Fruit fly (Drosophila melanogaster) Kc167 (cell line): ENCODE data around the gene Ugt35D1.

Source experiments
- Myc ChIP-seq: fragments of >200 bp; optimal IDR thresholded peaks from 2 replicates; lab custom pipeline; 2017; ENCODE audit warnings: missing external identifiers
- Sin3A ChIP-seq: fragments of >200 bp; optimal IDR thresholded peaks from 2 replicates; lab custom pipeline; 2018; ENCODE audit warnings: missing external identifiers
- h ChIP-seq: fragments of >200 bp; optimal IDR thresholded peaks from 3 replicates; lab custom pipeline; 2018; ENCODE audit warnings: missing external identifiers
- psq ChIP-seq: fragments of >200 bp; optimal IDR thresholded peaks from 2 replicates; lab custom pipeline; 2017; ENCODE audit warnings: missing external identifiers

- no peak for TF ChIP-seq Myc (lab: Kevin White, UChicago)
- no peak for TF ChIP-seq Sin3A (lab: Kevin White, UChicago)
- no peak for TF ChIP-seq psq (lab: Kevin White, UChicago)
- TF ChIP-seq h (lab: Kevin White, UChicago): no peak
Observed at dm6 chr3R:31404499-31405276, 9.6 kb upstream of the Ugt35D1 start, which contains the start of gene Gprk2.
